Worm (Caenorhabditis elegans): ENCODE results near the gene F58H1.5.

- TF ChIP-seq odd-2 (tag; optimal IDR thresholded peaks at IDR 0.05) (no peak), nhr-11 (tag; optimal IDR thresholded peaks at IDR 0.05) (no peak), Y22D7AL.16 (tag; optimal IDR thresholded peaks at IDR 0.05) (no peak), hlh-30 (tag; optimal IDR thresholded peaks at IDR 0.05; ENCODE audit: insufficient read depth) (no peak), pha-4 (tag; optimal IDR thresholded peaks at IDR 0.05) (no peak), pag-3 (tag; optimal IDR thresholded peaks at IDR 0.05; ENCODE audit: borderline replicate concordance) (no peak), pqm-1 (tag; optimal IDR thresholded peaks at IDR 0.05) (no peak), ceh-31 (tag; optimal IDR thresholded peaks at IDR 0.05) (no peak), pha-2 (tag; optimal IDR thresholded peaks at IDR 0.05) (no peak), C38D4.7 (GFP tag; optimal IDR thresholded peaks at IDR 0.05) (no peak), tbx-2 (tag; optimal IDR thresholded peaks at IDR 0.05) (no peak), ceh-9 (tag; optimal IDR thresholded peaks at IDR 0.05) (no peak)
Measured at ce11 chrV:11929046-11929590, 29.1 kb upstream of the F58H1.5 start, which contains the start of gene F58H1.2.

All from whole organism, late embryonic.